Worm (Caenorhabditis elegans): Measurements from ENCODE around the gene C28G1.10.
A peak's percentile ranks its signal among the peaks of the same experiment; 100 is the strongest.

The C28G1.10 gene

ce11 chrX:8810908-8811307 lies 36.0 kb upstream of the C28G1.10 start, which contains the start of gene R04E5.9 (continued):
- TF ChIP-seq pag-3 (tag; optimal IDR thresholded peaks at IDR 0.05; ENCODE audit: borderline replicate concordance, insufficient read depth) (no peak), mdl-1 (tag; optimal IDR thresholded peaks at IDR 0.05) (peak; percentile 69 to 95), nhr-237 (tag; optimal IDR thresholded peaks at IDR 0.05) (peak; percentile 66), fkh-8 (tag; optimal IDR thresholded peaks at IDR 0.05) (peak; percentile 96), egl-27 (tag; optimal IDR thresholded peaks at IDR 0.05) (peak in 1 of 2 experiments; percentile 57), dpl-1 (GFP tag; optimal IDR thresholded peaks at IDR 0.05) (peak; percentile 22 to 40 (median 29)), nhr-12 (tag; optimal IDR thresholded peaks at IDR 0.05) (no peak), ceh-90 (tag; optimal IDR thresholded peaks at IDR 0.05) (no peak), zip-4 (GFP tag; optimal IDR thresholded peaks at IDR 0.05) (peak; percentile 32), unc-98 (GFP tag; IDR thresholded peaks at IDR 0.05) (no peak), lin-15B (tag; optimal IDR thresholded peaks at IDR 0.05) (no peak), efl-3 (GFP tag; optimal IDR thresholded peaks at IDR 0.05) (no peak), C04F5.9 (tag; optimal IDR thresholded peaks at IDR 0.05) (no peak), nhr-28 (tag; optimal IDR thresholded peaks at IDR 0.05) (no peak), unc-130 (tag; optimal IDR thresholded peaks at IDR 0.05) (no peak), aha-1 (tag; optimal IDR thresholded peaks at IDR 0.05) (no peak), irx-1 (tag; optimal IDR thresholded peaks at IDR 0.05) (peak; percentile 62), ztf-4 (tag; optimal IDR thresholded peaks at IDR 0.05) (peak; percentile 59), dsc-1 (tag; optimal IDR thresholded peaks at IDR 0.05) (peak; percentile 76), unc-30 (tag; optimal IDR thresholded peaks at IDR 0.05) (no peak), alr-1 (tag; optimal IDR thresholded peaks at IDR 0.05; ENCODE audit: borderline replicate concordance) (no peak), sptf-1 (tag; optimal IDR thresholded peaks at IDR 0.05) (no peak), efl-1 (optimal IDR thresholded peaks at IDR 0.05) (peak; percentile 62 to 80), efl-1 (GFP tag; optimal IDR thresholded peaks at IDR 0.05 in 1 of 2) (peak; percentile 47 to 94), xbp-1 (tag; optimal IDR thresholded peaks at IDR 0.05) (peak; percentile 78), lin-13 (GFP tag; optimal IDR thresholded peaks at IDR 0.05) (peak; percentile 63), zag-1 (tag; optimal IDR thresholded peaks at IDR 0.05) (no peak), egl-13 (tag; optimal IDR thresholded peaks at IDR 0.05) (peak; percentile 89), F16B12.6 (tag; optimal IDR thresholded peaks at IDR 0.05) (peak; percentile 44), tbx-2 (tag; optimal IDR thresholded peaks at IDR 0.05) (peak; percentile 85), nhr-11 (tag; optimal IDR thresholded peaks at IDR 0.05) (peak; percentile 53), isw-1 (GFP tag; IDR thresholded peaks at IDR 0.05) (peak; percentile 71), mef-2 (tag; optimal IDR thresholded peaks at IDR 0.05) (peak; percentile 57), grh-1 (GFP tag; IDR thresholded peaks at IDR 0.05) (0 out of 2 replicates have a peak, but pooled peaks have one; percentile 34), nhr-90 (tag; optimal IDR thresholded peaks at IDR 0.05; ENCODE audit: poor library complexity) (peak; percentile 64), nhr-76 (tag; optimal IDR thresholded peaks at IDR 0.05) (peak; percentile 7)

- TF ChIP-seq vab-15 (tag; optimal IDR thresholded peaks at IDR 0.05): no peak
- no peak for TF ChIP-seq lsy-2 (tag; optimal IDR thresholded peaks at IDR 0.05)
- TF ChIP-seq irx-1 (tag; optimal IDR thresholded peaks at IDR 0.05): no peak
- no peak for TF ChIP-seq zag-1 (tag; optimal IDR thresholded peaks at IDR 0.05)
- peak; percentile 65 for TF ChIP-seq elt-2 (tag; optimal IDR thresholded peaks at IDR 0.05)
- no peak for TF ChIP-seq egl-27 (tag; optimal IDR thresholded peaks at IDR 0.05)
- no peak for TF ChIP-seq hpl-2 (GFP tag; optimal IDR thresholded peaks at IDR 0.05)
- peak in 1 of 2 experiments; percentile 30 for TF ChIP-seq lin-35 (GFP tag; optimal IDR thresholded peaks at IDR 0.05)
- no peak for TF ChIP-seq nhr-84 (tag; optimal IDR thresholded peaks at IDR 0.05)
- TF ChIP-seq sptf-1 (tag; optimal IDR thresholded peaks at IDR 0.05): no peak
- TF ChIP-seq pqm-1 (tag; optimal IDR thresholded peaks at IDR 0.05): peak; percentile 14
- TF ChIP-seq F16B12.6 (tag; optimal IDR thresholded peaks at IDR 0.05): no peak
- TF ChIP-seq nhr-77 (tag; optimal IDR thresholded peaks at IDR 0.05): no peak
- TF ChIP-seq unc-98 (GFP tag; IDR thresholded peaks at IDR 0.05): no peak
- no peak for TF ChIP-seq nhr-47 (tag; optimal IDR thresholded peaks at IDR 0.05)
- no peak for TF ChIP-seq nhr-76 (tag; optimal IDR thresholded peaks at IDR 0.05)
- no peak for TF ChIP-seq ceh-88 (GFP tag; IDR thresholded peaks at IDR 0.05)
- no peak for TF ChIP-seq hlh-4 (tag; optimal IDR thresholded peaks at IDR 0.05)
- TF ChIP-seq snu-23 (GFP tag; optimal IDR thresholded peaks at IDR 0.05): no peak
- TF ChIP-seq lin-13 (GFP tag; optimal IDR thresholded peaks at IDR 0.05): no peak
Measured at ce11 chrX:8811916-8812315, 35.0 kb upstream of the C28G1.10 start, which contains the start of gene cnnm-2. Gene cnnm-2 (plus strand): TSS chrX:8812105.
